Worm (Caenorhabditis elegans) whole organism, early embryonic: ENCODE data around the gene C16B8.4.
A peak's percentile ranks its signal among the peaks of the same experiment; 100 is the strongest.

Experiments
- B0310.2 ChIP-seq: sonication (generic microtip); optimal IDR thresholded peaks from 2 replicates; lab custom pipeline; 2016; ENCODE audit warnings: mild to moderate bottlenecking, missing genetic modification characterization, missing compliant biosample characterization
- F13C5.2 ChIP-seq: sonication (generic microtip); optimal IDR thresholded peaks from 2 replicates; lab custom pipeline; 2017; ENCODE audit warnings: mild to moderate bottlenecking, missing genetic modification characterization, inconsistent platforms, missing compliant biosample characterization
- aly-1 ChIP-seq: sonication (generic microtip); optimal IDR thresholded peaks from 2 replicates; lab custom pipeline; 2016; ENCODE audit warnings: missing genetic modification characterization, missing compliant biosample characterization
- ama-1 ChIP-seq: fragments of 150-350 bp; optimal IDR thresholded peaks from 2 replicates; lab custom pipeline; 2014
- ceh-13 ChIP-seq: fragments of 200-800 bp; sonication (Bioruptor generic); optimal IDR thresholded peaks from 2 replicates; lab custom pipeline; 2018; ENCODE audit warnings: mild to moderate bottlenecking, missing genetic modification characterization, missing compliant biosample characterization
- ceh-36 ChIP-seq: sonication (generic microtip); optimal IDR thresholded peaks from 2 replicates; lab custom pipeline; 2016; ENCODE audit warnings: missing genetic modification characterization, inconsistent platforms, missing compliant biosample characterization
- ets-7 ChIP-seq: sonication (generic microtip); optimal IDR thresholded peaks from 2 replicates; lab custom pipeline; 2016; ENCODE audit warnings: missing genotype, missing genetic modification characterization, missing compliant biosample characterization
- flt-1 ChIP-seq: fragments of 200-800 bp; sonication (Bioruptor generic); IDR thresholded peaks from 2 replicates; pipeline ENCODE4 v1.3.6; 2022; ENCODE audit warnings: missing genetic modification characterization, missing compliant biosample characterization
- hmbx-1 ChIP-seq: sonication (generic microtip); optimal IDR thresholded peaks from 2 replicates; lab custom pipeline; 2016; ENCODE audit warnings: mild to moderate bottlenecking, missing genetic modification characterization, missing compliant biosample characterization
- hmg-4 ChIP-seq: fragments of 200-800 bp; sonication (Bioruptor generic); optimal IDR thresholded peaks from 2 replicates; lab custom pipeline; 2018; ENCODE audit warnings: mild to moderate bottlenecking, missing genetic modification characterization, missing compliant biosample characterization
- hnd-1 ChIP-seq: sonication (generic microtip); optimal IDR thresholded peaks from 2 replicates; lab custom pipeline; 2016; ENCODE audit warnings: missing genetic modification characterization, missing compliant biosample characterization
- pes-1 ChIP-seq: fragments of 200-800 bp; sonication (Bioruptor generic); IDR thresholded peaks from 2 replicates; pipeline ENCODE4 v1.3.6; 2022; ENCODE audit warnings: missing genetic modification reagents, missing genetic modification characterization, missing compliant biosample characterization
- scrt-1 ChIP-seq: fragments of 200-800 bp; sonication (Bioruptor generic); IDR thresholded peaks from 2 replicates; pipeline ENCODE4 v1.3.6; 2022; ENCODE audit warnings: missing genetic modification characterization, missing compliant biosample characterization
- sea-1 ChIP-seq: fragments of 200-800 bp; sonication (Bioruptor generic); conservative IDR thresholded peaks from 2 replicates; pipeline ENCODE4 v1.3.6; 2022; ENCODE audit warnings: missing genetic modification characterization, missing compliant biosample characterization
- tbx-11 ChIP-seq: fragments of 200-800 bp; sonication (Bioruptor generic); IDR thresholded peaks from 2 replicates; pipeline ENCODE4 v1.3.6; 2022; ENCODE audit warnings: missing genetic modification characterization, missing compliant biosample characterization
- tbx-37 ChIP-seq: fragments of 200-800 bp; sonication (Bioruptor generic); conservative IDR thresholded peaks from 2 replicates; pipeline ENCODE4 v1.3.6; 2022; ENCODE audit warnings: missing genetic modification reagents, missing genetic modification characterization, missing compliant biosample characterization
- tra-4 ChIP-seq: sonication (generic microtip); optimal IDR thresholded peaks from 2 replicates; lab custom pipeline; 2017; ENCODE audit warnings: missing genetic modification characterization, missing compliant biosample characterization

C16B8.4 gene

DNA sequence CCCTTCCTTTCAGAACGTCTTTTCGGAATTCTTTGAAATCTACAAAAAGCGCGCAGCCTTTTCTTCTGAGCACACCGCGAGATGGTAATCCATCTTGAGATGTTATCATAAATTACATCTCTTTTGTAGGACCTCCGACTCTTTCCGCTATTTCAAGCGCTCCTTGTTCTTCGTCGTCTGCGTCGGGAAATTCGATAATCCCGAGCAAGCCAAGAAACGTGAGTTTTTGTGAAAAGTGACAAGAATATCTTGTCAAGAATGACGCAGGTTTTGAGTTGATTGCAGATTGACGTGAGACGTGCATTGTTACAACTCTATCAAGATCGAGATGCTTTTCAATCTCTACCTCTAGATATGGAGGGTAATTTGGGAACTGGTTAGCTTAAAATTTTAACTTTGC is 13.1 kb downstream of the C16B8.4 start:
- no peak for TF ChIP-seq hmg-4
- no peak for TF ChIP-seq B0310.2 (tag; lab: Kevin White, UChicago)
- TF ChIP-seq tbx-11 = no peak

DNA sequence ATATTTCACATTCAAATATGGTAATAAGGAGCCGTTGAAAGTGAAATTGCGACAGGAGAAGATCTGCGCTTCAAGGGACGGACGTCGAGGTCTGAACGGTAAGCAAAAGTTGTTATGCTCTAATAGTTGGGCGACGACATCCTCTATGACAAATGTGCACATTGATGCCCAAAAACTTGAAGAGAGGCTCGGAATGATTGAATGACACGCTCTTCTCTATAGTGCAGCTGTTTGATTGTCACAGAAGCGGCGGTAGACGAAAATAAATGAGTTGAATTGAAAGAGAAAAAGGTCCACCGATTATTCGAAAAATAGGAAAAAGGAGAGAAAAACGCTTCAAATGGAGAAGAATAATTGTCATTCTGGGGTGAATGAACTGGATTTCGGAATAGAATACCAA is 14.2 kb downstream of the C16B8.4 start:
- TF ChIP-seq ceh-13 (GFP tag; lab: Kevin White, UChicago) (no peak), tbx-11 (no peak), aly-1 (tag; lab: Kevin White, UChicago) (no peak), hmbx-1 (tag; lab: Kevin White, UChicago) (no peak), tbx-37 (no peak), hnd-1 (tag; lab: Kevin White, UChicago) (no peak), pes-1 (GFP tag; lab: Robert Waterston, UW) (no peak), ets-7 (no peak), sea-1 (GFP tag; lab: Robert Waterston, UW) (no peak), F13C5.2 (tag; lab: Kevin White, UChicago) (no peak), hmg-4 (no peak)

DNA sequence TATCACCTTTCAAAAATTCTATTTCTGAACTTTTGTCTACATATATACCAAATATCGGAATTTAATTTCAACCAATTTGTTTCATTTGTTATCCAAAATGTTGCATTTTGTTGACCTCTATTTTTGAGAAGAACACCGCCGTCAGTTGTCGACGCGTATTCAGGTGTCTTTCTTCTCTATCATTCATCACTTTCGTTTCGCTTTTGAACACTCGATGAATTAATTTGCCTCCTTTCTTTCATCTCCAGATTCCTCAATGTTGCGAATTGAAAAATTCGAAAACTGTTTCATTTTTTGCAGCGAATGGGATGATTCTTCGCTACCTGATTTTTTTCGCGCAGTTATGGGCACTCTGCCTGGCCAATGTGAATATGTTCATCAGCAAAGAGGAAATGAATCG is 15.2 kb downstream of the C16B8.4 start, which contains the start of gene lin-18:
Gene lin-18, plus strand, starts transcription at position 301 of the 400 bp plus-strand sequence.
- TF ChIP-seq tbx-37 (no peak), ama-1 (no peak), tbx-11 (no peak)

DNA sequence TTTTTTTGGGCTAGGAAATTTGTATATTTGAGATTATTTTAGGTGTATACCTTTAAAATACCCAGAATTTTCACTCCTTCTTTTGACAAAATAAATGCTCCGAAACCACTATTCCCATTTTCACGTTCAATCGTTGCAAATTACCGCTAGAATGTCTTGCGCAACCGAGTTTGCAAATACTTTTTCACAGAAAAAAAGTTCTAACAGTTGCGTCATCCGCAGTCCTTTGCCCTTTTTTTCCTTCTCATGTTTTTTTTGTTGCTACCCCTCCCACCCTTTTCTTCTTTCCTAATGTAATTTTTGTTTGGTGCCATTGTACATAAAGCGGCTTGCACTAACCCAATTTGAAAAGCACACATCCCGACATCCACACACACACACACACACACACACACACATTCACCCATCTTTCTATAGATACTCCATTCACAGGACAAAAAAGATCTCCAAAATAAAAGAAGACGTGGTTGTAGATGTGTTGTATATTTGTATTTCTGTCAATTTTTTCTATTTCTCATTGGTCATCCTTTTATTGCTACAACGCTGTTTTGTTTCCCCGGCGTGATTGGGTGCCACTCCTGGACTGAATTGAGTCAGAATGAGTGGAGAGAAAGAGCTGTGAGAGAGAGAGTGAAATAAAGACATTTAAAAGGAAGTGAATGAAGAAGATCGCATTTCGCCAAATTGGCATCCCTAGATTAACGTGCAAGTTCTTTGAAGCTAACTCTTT is 15.8 kb downstream of the C16B8.4 start:
- TF ChIP-seq aly-1 (tag; lab: Kevin White, UChicago) = no peak
- no peak for TF ChIP-seq tbx-37
- no peak for TF ChIP-seq B0310.2 (tag; lab: Kevin White, UChicago)
- TF ChIP-seq tbx-11 = no peak
- TF ChIP-seq flt-1 (GFP tag; lab: Robert Waterston, UW) = no peak
- no peak for TF ChIP-seq ceh-13 (GFP tag; lab: Kevin White, UChicago)
- TF ChIP-seq pes-1 (GFP tag; lab: Robert Waterston, UW) = no peak
- no peak for TF ChIP-seq ceh-36 (tag; lab: Kevin White, UChicago)
- no peak for TF ChIP-seq hmbx-1 (tag; lab: Kevin White, UChicago)
- TF ChIP-seq tra-4 (tag; lab: Kevin White, UChicago) = no peak
- no peak for TF ChIP-seq scrt-1 (GFP tag; lab: Robert Waterston, UW)

DNA sequence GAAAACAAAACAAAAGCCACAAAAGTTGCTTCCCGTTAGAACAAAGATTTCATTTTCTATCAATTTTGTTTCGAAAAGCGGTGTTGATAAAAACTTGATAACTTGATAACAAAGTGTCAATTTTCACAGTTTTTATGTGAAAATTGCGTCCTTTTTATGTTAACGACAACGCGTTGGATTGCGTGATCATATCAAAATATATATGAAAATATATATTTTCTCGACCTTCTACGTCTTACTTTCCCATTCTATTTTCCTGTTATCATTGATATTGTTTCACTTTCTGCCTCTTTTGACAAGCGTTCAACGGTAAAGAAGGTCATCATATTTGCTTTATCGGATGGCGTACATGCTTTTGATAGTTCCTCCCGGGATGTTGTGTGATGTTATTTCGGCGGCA is 20.7 kb downstream of the C16B8.4 start:
- TF ChIP-seq ceh-13 (GFP tag; lab: Kevin White, UChicago) (no peak), sea-1 (GFP tag; lab: Robert Waterston, UW) (no peak), pes-1 (GFP tag; lab: Robert Waterston, UW) (no peak), flt-1 (GFP tag; lab: Robert Waterston, UW) (no peak), tra-4 (tag; lab: Kevin White, UChicago) (no peak), aly-1 (tag; lab: Kevin White, UChicago) (no peak), tbx-37 (no peak), ets-7 (no peak), hmbx-1 (tag; lab: Kevin White, UChicago) (no peak), ceh-36 (tag; lab: Kevin White, UChicago) (no peak), ama-1 (no peak), scrt-1 (GFP tag; lab: Robert Waterston, UW) (no peak), hmg-4 (no peak), B0310.2 (tag; lab: Kevin White, UChicago) (no peak), F13C5.2 (tag; lab: Kevin White, UChicago) (no peak), hnd-1 (tag; lab: Kevin White, UChicago) (no peak), tbx-11 (no peak)

DNA sequence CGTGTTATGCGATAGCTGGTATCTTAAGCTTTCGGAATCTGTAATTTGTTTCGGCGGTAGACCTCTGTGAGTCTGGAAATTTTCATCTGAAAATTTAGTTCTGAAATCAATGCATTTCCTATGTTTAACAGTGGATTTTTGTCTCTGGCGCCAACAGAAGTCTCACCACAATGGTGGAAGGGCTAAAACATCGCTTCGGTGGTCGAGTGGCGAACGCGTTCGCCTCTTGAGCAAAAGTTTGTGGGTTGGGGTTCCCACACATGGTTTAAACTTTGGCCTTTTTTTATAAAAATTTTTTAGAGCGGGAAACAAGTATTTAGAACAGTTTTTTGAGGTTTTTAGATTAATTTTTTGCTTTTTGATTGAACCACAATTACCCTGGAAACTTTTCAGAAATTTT is 23.7 kb downstream of the C16B8.4 start:
- no peak for TF ChIP-seq ceh-13 (GFP tag; lab: Kevin White, UChicago)
- no peak for TF ChIP-seq tbx-11
- no peak for TF ChIP-seq ets-7
- no peak for TF ChIP-seq flt-1 (GFP tag; lab: Robert Waterston, UW)
- no peak for TF ChIP-seq pes-1 (GFP tag; lab: Robert Waterston, UW)
- no peak for TF ChIP-seq hmg-4
- no peak for TF ChIP-seq tbx-37
- TF ChIP-seq hmbx-1 (tag; lab: Kevin White, UChicago) = no peak
- TF ChIP-seq sea-1 (GFP tag; lab: Robert Waterston, UW) = no peak
- no peak for TF ChIP-seq scrt-1 (GFP tag; lab: Robert Waterston, UW)
- no peak for TF ChIP-seq ceh-36 (tag; lab: Kevin White, UChicago)
- TF ChIP-seq hnd-1 (tag; lab: Kevin White, UChicago) = no peak
- TF ChIP-seq ama-1 = no peak
- no peak for TF ChIP-seq F13C5.2 (tag; lab: Kevin White, UChicago)
- TF ChIP-seq tra-4 (tag; lab: Kevin White, UChicago) = no peak
- TF ChIP-seq aly-1 (tag; lab: Kevin White, UChicago) = no peak
- no peak for TF ChIP-seq B0310.2 (tag; lab: Kevin White, UChicago)

DNA sequence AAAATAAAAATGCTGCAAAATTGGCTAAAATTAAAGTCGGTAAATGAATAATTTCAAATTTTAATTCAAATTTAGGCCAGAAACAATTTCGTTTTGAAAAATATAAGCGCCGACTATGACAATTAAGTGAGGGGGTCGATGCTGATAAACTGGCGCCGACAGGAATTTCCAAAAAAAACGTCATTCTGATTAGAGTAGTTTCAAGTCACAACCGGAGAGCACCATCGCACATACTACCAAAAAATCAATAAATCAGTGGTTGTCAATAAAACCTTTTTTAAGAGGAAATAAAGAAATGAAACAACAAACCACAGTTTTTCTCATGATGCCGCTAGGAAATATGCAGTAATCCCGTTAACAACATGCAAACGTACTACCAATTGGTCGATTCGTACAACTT is 24.4 kb downstream of the C16B8.4 start:
- no peak for TF ChIP-seq tra-4 (tag; lab: Kevin White, UChicago)
- no peak for TF ChIP-seq ama-1
- TF ChIP-seq hmg-4 = no peak
- TF ChIP-seq F13C5.2 (tag; lab: Kevin White, UChicago) = no peak
- no peak for TF ChIP-seq aly-1 (tag; lab: Kevin White, UChicago)
- TF ChIP-seq hnd-1 (tag; lab: Kevin White, UChicago) = no peak
- no peak for TF ChIP-seq hmbx-1 (tag; lab: Kevin White, UChicago)
- no peak for TF ChIP-seq flt-1 (GFP tag; lab: Robert Waterston, UW)
- TF ChIP-seq scrt-1 (GFP tag; lab: Robert Waterston, UW) = no peak

DNA sequence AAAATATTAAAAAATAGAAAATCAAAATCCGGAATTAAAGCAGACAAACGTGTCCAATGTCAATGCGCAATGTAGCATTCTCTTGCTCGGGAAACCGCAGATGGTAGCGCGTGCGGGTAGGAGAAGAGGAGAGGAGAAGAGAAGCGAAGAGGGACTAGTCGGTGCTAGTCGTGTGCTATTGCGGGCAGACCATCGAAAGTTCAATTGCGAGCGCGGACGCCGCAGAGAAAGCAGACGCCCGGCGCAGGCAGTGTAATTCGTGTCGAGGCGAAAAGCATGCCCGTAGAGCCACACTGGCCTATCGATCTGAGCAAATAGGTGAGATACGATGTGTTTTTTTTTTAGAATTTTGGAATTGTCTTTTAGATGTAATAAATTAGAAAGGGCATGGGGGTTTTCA is 27.8 kb downstream of the C16B8.4 start:
- TF ChIP-seq tbx-37 (no peak), flt-1 (GFP tag; lab: Robert Waterston, UW) (no peak), F13C5.2 (tag; lab: Kevin White, UChicago) (peak; percentile 5)
